Fruit fly (Drosophila melanogaster): Measurements from ENCODE around the gene FarO.

DNA sequence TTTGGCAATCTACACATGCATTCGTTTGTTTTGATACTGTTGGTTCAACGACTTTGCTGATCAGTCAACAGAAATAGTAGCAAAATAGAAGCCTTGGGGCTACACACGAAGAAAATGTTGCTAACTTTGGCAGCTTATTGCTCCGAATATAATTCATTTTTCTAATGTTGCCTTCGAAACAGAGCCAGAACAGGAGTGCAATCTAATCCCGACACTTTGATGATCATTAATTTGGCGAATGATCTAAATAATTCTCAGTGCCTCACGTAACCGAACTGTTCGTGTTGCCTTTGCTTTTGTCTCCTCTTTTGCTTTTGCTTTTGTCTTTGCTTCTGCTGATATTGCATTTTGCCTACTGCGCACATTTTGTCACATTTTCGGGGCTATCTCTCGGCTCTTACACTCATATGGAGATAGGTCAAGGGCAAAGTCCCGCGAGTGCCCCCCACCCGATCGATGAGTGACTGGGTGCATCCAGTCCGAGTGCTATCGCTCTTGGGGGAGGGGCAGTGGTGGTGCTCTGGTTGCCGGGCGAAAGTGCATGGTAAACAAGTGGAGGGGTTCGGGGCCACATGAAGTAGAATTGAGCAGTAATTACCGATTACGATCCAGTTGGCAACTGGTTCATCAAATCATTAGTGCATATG, 7.5 kb downstream of the FarO start:
- no peak for TF ChIP-seq N (GFP tag; optimal IDR thresholded peaks at IDR 0.05)
- no peak for TF ChIP-seq Myc (optimal IDR thresholded peaks at IDR 0.05)
- TF ChIP-seq rgr (GFP tag; optimal IDR thresholded peaks at IDR 0.05): peak; percentile 82
- TF ChIP-seq Hr78 (GFP tag; optimal IDR thresholded peaks at IDR 0.05): no peak
- peak; percentile 75 for TF ChIP-seq OdsH (GFP tag; optimal IDR thresholded peaks at IDR 0.05)
- no peak for TF ChIP-seq Mio (GFP tag; optimal IDR thresholded peaks at IDR 0.05)
- no peak for TF ChIP-seq Abd-B (GFP tag; optimal IDR thresholded peaks at IDR 0.05)
- no peak for TF ChIP-seq CrebA (GFP tag; optimal IDR thresholded peaks at IDR 0.05; ENCODE audit: borderline replicate concordance)
- TF ChIP-seq Dfd (GFP tag; optimal IDR thresholded peaks at IDR 0.05): no peak
- peak; percentile 85 for TF ChIP-seq ey (GFP tag; optimal IDR thresholded peaks at IDR 0.05)
- peak; percentile 66 for TF ChIP-seq psq (GFP tag; optimal IDR thresholded peaks at IDR 0.05)

All from whole organism, wandering third instar larva.